Worm (Caenorhabditis elegans): ENCODE results near the gene F44E2.9.

Gene F44E2.9

DNA sequence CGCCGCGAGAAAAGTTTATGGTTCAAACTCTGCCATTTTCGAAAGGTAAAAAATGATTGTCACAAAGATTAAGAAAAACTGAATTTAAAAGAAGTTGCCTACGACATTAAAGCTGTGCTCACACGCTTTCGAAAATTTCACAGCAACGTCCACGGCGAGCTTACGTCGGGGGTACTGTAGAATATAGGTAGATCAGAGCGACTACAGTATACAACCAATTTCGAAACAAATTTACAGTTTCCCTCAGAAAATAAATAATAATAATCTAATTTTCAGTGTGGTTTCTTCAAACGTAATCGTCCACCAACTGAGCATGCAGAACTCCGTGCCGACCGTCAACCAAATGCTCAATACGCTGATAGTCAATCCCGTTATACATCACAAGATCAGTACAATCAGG lies 25.8 kb downstream of the F44E2.9 start:
- TF ChIP-seq aha-1 (tag) (peak; percentile 93), daf-12 (tag; optimal IDR thresholded peaks at IDR 0.05) (no peak), zip-11 (GFP tag; IDR thresholded peaks at IDR 0.05) (no peak), lir-3 (tag; optimal IDR thresholded peaks at IDR 0.05) (no peak)

DNA sequence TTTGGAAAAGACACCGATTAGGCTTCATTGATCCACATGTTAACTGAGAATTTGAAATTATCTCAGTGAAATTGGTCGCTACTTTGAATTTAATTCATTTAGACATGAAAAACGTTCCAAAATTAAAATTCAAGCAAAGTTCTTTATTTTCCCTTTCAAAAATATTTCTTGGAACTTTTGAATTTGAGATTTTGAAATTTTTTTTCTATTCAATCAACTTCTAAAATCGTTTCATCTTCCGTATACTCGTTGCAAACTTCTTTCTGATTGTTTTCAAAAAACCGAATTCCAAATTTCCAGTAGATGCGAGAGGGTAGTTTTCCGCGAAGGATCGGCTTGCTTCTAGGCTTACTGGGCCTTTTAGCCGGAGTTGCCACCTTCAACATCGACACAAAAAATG lies 31.7 kb downstream of the F44E2.9 start, which contains the start of gene pat-2:
pat-2 (plus strand) TSS at position 301 of the 400 bp plus-strand sequence.
- no peak for TF ChIP-seq F44E2.7 (GFP tag; IDR thresholded peaks at IDR 0.05)
- peak; percentile 8 for TF ChIP-seq aha-1 (tag)

DNA sequence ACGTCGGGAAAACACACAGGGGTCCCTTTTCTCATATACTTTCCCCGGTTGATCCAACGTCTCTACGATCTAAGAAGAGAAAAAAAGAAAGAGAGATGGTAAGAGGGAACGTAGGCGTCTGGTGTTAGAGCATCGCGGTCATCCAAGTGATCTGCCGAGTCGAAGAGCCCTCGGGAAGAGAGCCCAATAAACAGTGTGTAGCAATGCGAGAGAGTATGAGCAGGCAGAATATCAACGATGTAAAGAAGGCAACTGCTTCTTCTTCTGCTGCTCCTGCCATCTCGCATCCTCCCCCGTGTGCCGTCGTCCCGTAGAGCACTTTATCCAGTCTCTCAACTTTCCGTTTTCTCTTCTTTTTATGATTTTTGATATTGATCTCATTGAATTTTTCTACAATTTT lies 34.6 kb downstream of the F44E2.9 start:
- peak; percentile 39 for TF ChIP-seq hlh-11 (tag; optimal IDR thresholded peaks at IDR 0.05)
- no peak for TF ChIP-seq egl-27 (tag; optimal IDR thresholded peaks at IDR 0.05)
- 0 out of 2 replicates have a peak, but pooled peaks have one; percentile 39 for TF ChIP-seq hmg-1.1 (GFP tag; IDR thresholded peaks at IDR 0.05)
- TF ChIP-seq aha-1 (tag): peak; percentile 67
- no peak for TF ChIP-seq madf-5 (GFP tag; IDR thresholded peaks at IDR 0.05)

DNA sequence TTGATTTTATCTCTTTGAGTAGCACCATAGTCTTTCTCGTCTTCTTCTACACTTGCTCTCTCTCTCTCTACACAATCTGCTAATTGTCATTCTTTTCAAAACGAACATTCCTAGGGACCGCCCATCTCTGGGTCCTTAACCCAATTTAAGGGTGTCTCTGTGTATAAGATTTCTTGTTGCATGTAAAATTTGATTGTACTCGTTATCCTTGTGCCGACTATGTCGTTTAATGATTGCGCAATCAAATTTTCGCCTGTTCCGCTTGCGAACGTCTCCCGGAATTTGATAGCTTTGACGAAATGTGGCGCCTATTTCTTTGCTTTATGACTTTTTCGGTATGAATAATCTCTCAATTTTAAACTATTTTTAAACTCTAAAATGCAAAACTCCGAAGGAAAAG lies 39.2 kb downstream of the F44E2.9 start:
- TF ChIP-seq nhr-48 (tag; optimal IDR thresholded peaks at IDR 0.05) (no peak), mdl-1 (tag; optimal IDR thresholded peaks at IDR 0.05) (no peak), mxl-3 (GFP tag; optimal IDR thresholded peaks at IDR 0.05) (no peak), fkh-10 (GFP tag; optimal IDR thresholded peaks at IDR 0.05) (peak; percentile 81), fos-1 (tag; optimal IDR thresholded peaks at IDR 0.05) (no peak), nhr-41 (GFP tag; IDR thresholded peaks at IDR 0.05) (no peak), Y5F2A.4 (GFP tag; optimal IDR thresholded peaks at IDR 0.05) (no peak), tag-97 (GFP tag; IDR thresholded peaks at IDR 0.05) (no peak), unc-62 (GFP tag; optimal IDR thresholded peaks at IDR 0.05 in 1 of 2) (peak in 1 of 2 experiments; percentile 68), unc-62 (tag; optimal IDR thresholded peaks at IDR 0.05) (no peak), ceh-32 (tag; optimal IDR thresholded peaks at IDR 0.05; ENCODE audit: poor library complexity) (no peak), F49E8.2 (tag; optimal IDR thresholded peaks at IDR 0.05; ENCODE audit: borderline replicate concordance) (no peak), arid-1 (GFP tag; conservative IDR thresholded peaks at IDR 0.05) (no peak), set-16 (GFP tag; IDR thresholded peaks at IDR 0.05) (no peak), lin-39 (tag; optimal IDR thresholded peaks at IDR 0.05) (no peak), snpc-4 (tag; optimal IDR thresholded peaks at IDR 0.05) (no peak), ces-1 (GFP tag; optimal IDR thresholded peaks at IDR 0.05) (peak; percentile 90), F37D6.2 (tag; optimal IDR thresholded peaks at IDR 0.05) (no peak), nhr-6 (tag; optimal IDR thresholded peaks at IDR 0.05) (no peak), lsy-2 (tag; optimal IDR thresholded peaks at IDR 0.05) (peak in 1 of 2 experiments; percentile 6), tra-1 (GFP tag; IDR thresholded peaks at IDR 0.05) (no peak), daf-12 (tag; optimal IDR thresholded peaks at IDR 0.05) (no peak), lir-3 (tag; optimal IDR thresholded peaks at IDR 0.05) (no peak), Y48G9A.11 (GFP tag; IDR thresholded peaks at IDR 0.05) (no peak), lin-13 (GFP tag; optimal IDR thresholded peaks at IDR 0.05) (no peak), dpl-1 (GFP tag; optimal IDR thresholded peaks at IDR 0.05) (no peak), ceh-28 (tag; optimal IDR thresholded peaks at IDR 0.05) (no peak), R02D3.7 (tag; optimal IDR thresholded peaks at IDR 0.05) (no peak), Y105C5A.15 (GFP tag; IDR thresholded peaks at IDR 0.05) (no peak), ceh-44 (GFP tag; IDR thresholded peaks at IDR 0.05) (no peak), lin-15B (tag; optimal IDR thresholded peaks at IDR 0.05) (no peak), lin-29 (GFP tag; IDR thresholded peaks at IDR 0.05) (no peak), hmg-1.1 (GFP tag; IDR thresholded peaks at IDR 0.05) (no peak), ctbp-1 (GFP tag; IDR thresholded peaks at IDR 0.05) (0 out of 2 replicates have a peak, but pooled peaks have one; percentile 23), nhr-11 (tag; optimal IDR thresholded peaks at IDR 0.05) (no peak)
